Worm (Caenorhabditis elegans) whole organism, late embryonic: ENCODE measurements around the gene ZK616.61.

Experiments
- C08G9.2 ChIP-seq: sonication (generic microtip); optimal IDR thresholded peaks from 2 replicates; lab custom pipeline; 2016; ENCODE audit warnings: mild to moderate bottlenecking, missing genetic modification characterization, moderate library complexity, missing compliant biosample characterization
- C38D4.7 ChIP-seq: fragments of 200-800 bp; sonication (Bioruptor generic); optimal IDR thresholded peaks from 2 replicates; lab custom pipeline; 2018; ENCODE audit warnings: mild to moderate bottlenecking, missing genetic modification characterization, moderate library complexity, missing compliant biosample characterization
- F13H6.1 ChIP-seq: sonication (generic microtip); optimal IDR thresholded peaks from 2 replicates; lab custom pipeline; 2016; ENCODE audit warnings: missing genetic modification characterization, missing compliant biosample characterization
- K02D7.2 ChIP-seq: sonication (generic microtip); optimal IDR thresholded peaks from 2 replicates; lab custom pipeline; 2017; ENCODE audit warnings: mild to moderate bottlenecking, missing genetic modification characterization, missing compliant biosample characterization
- K09A11.1 ChIP-seq: sonication (generic microtip); optimal IDR thresholded peaks from 2 replicates; lab custom pipeline; 2017; ENCODE audit warnings: antibody characterized with exemption, mild to moderate bottlenecking, missing genetic modification characterization, missing compliant biosample characterization; ENCODE audit not compliant: insufficient read depth
- T23F11.4 ChIP-seq: fragments of 200-800 bp; sonication (Bioruptor generic); optimal IDR thresholded peaks from 2 replicates; lab custom pipeline; 2018; ENCODE audit warnings: mild to moderate bottlenecking, missing genetic modification characterization, missing compliant biosample characterization
- Y22D7AL.16 ChIP-seq: sonication (generic microtip); optimal IDR thresholded peaks from 2 replicates; lab custom pipeline; 2016; ENCODE audit warnings: missing genetic modification characterization, missing compliant biosample characterization
- ahr-1 ChIP-seq: sonication (generic microtip); optimal IDR thresholded peaks from 2 replicates; lab custom pipeline; 2016; ENCODE audit warnings: missing genetic modification characterization, missing compliant biosample characterization
- ama-1 ChIP-seq: fragments of 150-350 bp; optimal IDR thresholded peaks from 2 replicates; lab custom pipeline; 2014
- ceh-14 ChIP-seq: sonication (generic microtip); optimal IDR thresholded peaks from 2 replicates; lab custom pipeline; 2016; ENCODE audit warnings: missing genotype, missing genetic modification characterization, missing compliant biosample characterization
- ceh-19 ChIP-seq: fragments of 200-800 bp; sonication (Bioruptor generic); optimal IDR thresholded peaks from 2 replicates; lab custom pipeline; 2018; ENCODE audit warnings: mild to moderate bottlenecking, missing genetic modification characterization, missing compliant biosample characterization
- ceh-2 ChIP-seq: sonication (generic microtip); optimal IDR thresholded peaks from 2 replicates; lab custom pipeline; 2016; ENCODE audit warnings: missing genotype, missing genetic modification characterization, missing compliant biosample characterization
- ceh-22 ChIP-seq: sonication (generic microtip); optimal IDR thresholded peaks from 2 replicates; lab custom pipeline; 2017; ENCODE audit warnings: missing biosample characterization, missing genetic modification characterization
- ceh-24 ChIP-seq: sonication (generic microtip); optimal IDR thresholded peaks from 2 replicates; lab custom pipeline; 2016; ENCODE audit warnings: mild to moderate bottlenecking, missing genetic modification characterization, missing compliant biosample characterization
- ceh-31 ChIP-seq: sonication (generic microtip); optimal IDR thresholded peaks from 2 replicates; lab custom pipeline; 2016; ENCODE audit warnings: missing genetic modification characterization, missing compliant biosample characterization
- ceh-45 ChIP-seq: fragments of 200-800 bp; sonication (Bioruptor generic); IDR thresholded peaks from 2 replicates; pipeline ENCODE4 v1.3.6; 2022; ENCODE audit warnings: missing genetic modification reagents, missing genetic modification characterization, missing compliant biosample characterization
- ceh-6 ChIP-seq: fragments of 200-800 bp; sonication (Bioruptor generic); optimal IDR thresholded peaks from 2 replicates; lab custom pipeline; 2018; ENCODE audit warnings: mild to moderate bottlenecking, missing genetic modification characterization, missing compliant biosample characterization
- ceh-9 ChIP-seq: sonication (generic microtip); optimal IDR thresholded peaks from 2 replicates; lab custom pipeline; 2016; ENCODE audit warnings: mild to moderate bottlenecking, missing genetic modification characterization, inconsistent platforms, missing compliant biosample characterization
- dmd-4 ChIP-seq: sonication (generic microtip); optimal IDR thresholded peaks from 2 replicates; lab custom pipeline; 2016; ENCODE audit warnings: borderline replicate concordance, missing genetic modification characterization, missing compliant biosample characterization
- dve-1 ChIP-seq: sonication (generic microtip); optimal IDR thresholded peaks from 2 replicates; lab custom pipeline; 2017; ENCODE audit warnings: antibody characterized with exemption, mild to moderate bottlenecking, missing genetic modification characterization, missing compliant biosample characterization
- elt-2 ChIP-seq: sonication (generic microtip); optimal IDR thresholded peaks from 2 replicates; lab custom pipeline; 2016; ENCODE audit warnings: missing genetic modification reagents, missing genetic modification characterization, missing compliant biosample characterization
- elt-4 ChIP-seq: sonication (generic microtip); optimal IDR thresholded peaks from 2 replicates; lab custom pipeline; 2016; ENCODE audit warnings: missing genetic modification characterization, missing compliant biosample characterization
- ets-4 ChIP-seq: sonication (generic microtip); optimal IDR thresholded peaks from 2 replicates; lab custom pipeline; 2016; ENCODE audit warnings: missing genetic modification characterization, missing compliant biosample characterization
- eyg-1 ChIP-seq: sonication (generic microtip); optimal IDR thresholded peaks from 2 replicates; lab custom pipeline; 2016; ENCODE audit warnings: missing genotype, missing genetic modification characterization, missing compliant biosample characterization
- fkh-10 ChIP-seq: fragments of 150-350 bp; optimal IDR thresholded peaks from 2 replicates; lab custom pipeline; 2014; ENCODE audit warnings: missing biosample characterization, missing genetic modification reagents, missing genetic modification characterization
- fkh-6 ChIP-seq: sonication (generic microtip); optimal IDR thresholded peaks from 2 replicates; lab custom pipeline; 2016; ENCODE audit warnings: missing genetic modification characterization, missing compliant biosample characterization
- gmeb-2 ChIP-seq: sonication (generic microtip); optimal IDR thresholded peaks from 2 replicates; lab custom pipeline; 2016; ENCODE audit warnings: missing genetic modification characterization, inconsistent platforms, missing compliant biosample characterization
- hlh-13 ChIP-seq: fragments of 200-800 bp; sonication (Bioruptor generic); optimal IDR thresholded peaks from 2 replicates; lab custom pipeline; 2018; ENCODE audit warnings: mild to moderate bottlenecking, missing genetic modification characterization, missing compliant biosample characterization
- hlh-30 ChIP-seq: sonication (generic microtip); optimal IDR thresholded peaks from 2 replicates; lab custom pipeline; 2017; ENCODE audit warnings: antibody characterized with exemption, missing genetic modification characterization, missing compliant biosample characterization; ENCODE audit not compliant: insufficient read depth
- hlh-6 ChIP-seq: sonication (generic microtip); optimal IDR thresholded peaks from 2 replicates; lab custom pipeline; 2016; ENCODE audit warnings: missing genotype, missing genetic modification characterization, missing compliant biosample characterization
- nhr-232 ChIP-seq: sonication (generic microtip); optimal IDR thresholded peaks from 2 replicates; lab custom pipeline; 2016; ENCODE audit warnings: missing genetic modification characterization, missing compliant biosample characterization
- npax-4 ChIP-seq: sonication (generic microtip); optimal IDR thresholded peaks from 2 replicates; lab custom pipeline; 2016; ENCODE audit warnings: missing genetic modification characterization, missing compliant biosample characterization
- odd-2 ChIP-seq: sonication (generic microtip); optimal IDR thresholded peaks from 2 replicates; lab custom pipeline; 2017; ENCODE audit warnings: antibody characterized with exemption, mild to moderate bottlenecking, missing genetic modification characterization, missing compliant biosample characterization
- pag-3 ChIP-seq: sonication (generic microtip); optimal IDR thresholded peaks from 2 replicates; lab custom pipeline; 2016; ENCODE audit warnings: missing compliant biosample characterization, missing genetic modification characterization, borderline replicate concordance
- pat-9 ChIP-seq: fragments of 200-800 bp; sonication (Bioruptor generic); optimal IDR thresholded peaks from 2 replicates; lab custom pipeline; 2018; ENCODE audit warnings: mild to moderate bottlenecking, missing genetic modification characterization, moderate library complexity, missing compliant biosample characterization
- pax-1 ChIP-seq: fragments of 150-350 bp; optimal IDR thresholded peaks from 2 replicates; lab custom pipeline; 2014; ENCODE audit warnings: missing biosample characterization, missing genetic modification characterization
- pha-2 ChIP-seq: sonication (generic microtip); optimal IDR thresholded peaks from 2 replicates; lab custom pipeline; 2017; ENCODE audit warnings: mild to moderate bottlenecking, missing genetic modification characterization, missing compliant biosample characterization
- pqm-1 ChIP-seq: sonication (generic microtip); optimal IDR thresholded peaks from 2 replicates; lab custom pipeline; 2016; ENCODE audit warnings: missing genetic modification characterization, missing compliant biosample characterization
- pros-1 ChIP-seq: fragments of 150-350 bp; optimal IDR thresholded peaks from 2 replicates; lab custom pipeline; 2014; ENCODE audit warnings: missing biosample characterization, missing genetic modification reagents, missing genetic modification characterization
- ref-2 ChIP-seq: sonication (generic microtip); optimal IDR thresholded peaks from 2 replicates; lab custom pipeline; 2016; ENCODE audit warnings: missing genetic modification characterization, missing compliant biosample characterization
- rnt-1 ChIP-seq: sonication (generic microtip); optimal IDR thresholded peaks from 2 replicates; lab custom pipeline; 2016; ENCODE audit warnings: missing genetic modification characterization, missing compliant biosample characterization
- sdc-2 ChIP-seq: sonication (generic microtip); optimal IDR thresholded peaks from 2 replicates; lab custom pipeline; 2016; ENCODE audit warnings: missing genotype, missing genetic modification characterization, missing compliant biosample characterization
- sox-4 ChIP-seq: sonication (generic microtip); optimal IDR thresholded peaks from 2 replicates; lab custom pipeline; 2017; ENCODE audit warnings: mild to moderate bottlenecking, missing genetic modification characterization, inconsistent platforms, missing compliant biosample characterization
- tbx-2 ChIP-seq: sonication (generic microtip); optimal IDR thresholded peaks from 2 replicates; lab custom pipeline; 2016; ENCODE audit warnings: missing genetic modification characterization, missing compliant biosample characterization
- tbx-7 ChIP-seq: sonication (generic microtip); optimal IDR thresholded peaks from 2 replicates; lab custom pipeline; 2016; ENCODE audit warnings: missing genotype, missing genetic modification characterization, missing compliant biosample characterization
- unc-42 ChIP-seq: sonication (generic microtip); optimal IDR thresholded peaks from 2 replicates; lab custom pipeline; 2016; ENCODE audit warnings: missing genotype, missing genetic modification characterization, missing compliant biosample characterization
- unc-55 ChIP-seq: sonication (generic microtip); optimal IDR thresholded peaks from 2 replicates; lab custom pipeline; 2017; ENCODE audit warnings: missing biosample characterization, missing genetic modification reagents, missing genetic modification characterization
- unc-86 ChIP-seq: sonication (generic microtip); optimal IDR thresholded peaks from 2 replicates; lab custom pipeline; 2016; ENCODE audit warnings: missing genetic modification characterization, missing compliant biosample characterization
- zip-5 ChIP-seq: sonication (generic microtip); optimal IDR thresholded peaks from 2 replicates; lab custom pipeline; 2016; ENCODE audit warnings: missing genetic modification characterization, missing compliant biosample characterization
- ztf-16 ChIP-seq: sonication (generic microtip); optimal IDR thresholded peaks from 2 replicates; lab custom pipeline; 2017; ENCODE audit warnings: missing genetic modification characterization, missing compliant biosample characterization

Gene ZK616.61

DNA sequence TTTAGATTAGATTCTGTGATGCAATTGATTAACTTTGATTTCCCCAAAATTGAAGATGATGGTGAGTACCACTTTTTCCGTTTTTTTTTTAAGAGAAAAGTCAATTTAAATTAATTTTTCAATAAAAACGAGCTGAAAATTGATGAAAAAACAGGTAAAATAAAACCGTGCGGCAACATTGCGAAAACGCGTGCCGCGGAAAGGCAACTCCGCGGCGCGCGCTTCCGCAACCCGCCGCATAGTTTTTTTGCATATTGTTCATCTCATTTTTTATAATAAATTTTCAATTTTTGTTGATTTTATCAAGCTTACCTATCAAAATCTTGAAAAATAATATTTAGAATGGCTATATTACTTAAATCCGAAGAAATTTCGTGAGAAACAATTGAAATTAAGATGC is 34.5 kb upstream of the ZK616.61 start (continued):
- no peak for TF ChIP-seq pros-1 (tag; lab: Kevin White, UChicago)
- no peak for TF ChIP-seq pqm-1 (tag; lab: Kevin White, UChicago)
- TF ChIP-seq ceh-22 (tag; lab: Kevin White, UChicago), result no peak
- TF ChIP-seq ceh-19 (GFP tag; lab: Kevin White, UChicago), result no peak
- peak; percentile 44 for TF ChIP-seq unc-86 (tag; lab: Kevin White, UChicago)
- TF ChIP-seq sox-4 (tag; lab: Kevin White, UChicago), result peak; percentile 44
- peak; percentile 52 for TF ChIP-seq zip-5 (tag; lab: Kevin White, UChicago)
- no peak for TF ChIP-seq fkh-10
- peak; percentile 39 for TF ChIP-seq ceh-14 (tag; lab: Kevin White, UChicago)
- TF ChIP-seq hlh-13, result no peak
- peak; percentile 1 for TF ChIP-seq C38D4.7 (GFP tag; lab: Kevin White, UChicago)
- peak; percentile 76 for TF ChIP-seq elt-2
- no peak for TF ChIP-seq ceh-45 (GFP tag; lab: Robert Waterston, UW)
- peak; percentile 52 for TF ChIP-seq pat-9 (tag; lab: Kevin White, UChicago)
- no peak for TF ChIP-seq ahr-1 (tag; lab: Kevin White, UChicago)
- no peak for TF ChIP-seq npax-4 (tag; lab: Kevin White, UChicago)
- TF ChIP-seq Y22D7AL.16, result no peak
- peak; percentile 41 for TF ChIP-seq pha-2 (tag; lab: Kevin White, UChicago)
- TF ChIP-seq dve-1 (tag; lab: Kevin White, UChicago), result no peak
- no peak for TF ChIP-seq pag-3 (tag; lab: Kevin White, UChicago)
- no peak for TF ChIP-seq unc-55
- TF ChIP-seq pax-1 (tag; lab: Kevin White, UChicago), result no peak
- TF ChIP-seq tbx-2 (tag; lab: Kevin White, UChicago), result peak; percentile 50
- TF ChIP-seq hlh-30, result no peak
- peak; percentile 20 for TF ChIP-seq ref-2 (tag; lab: Kevin White, UChicago)
- TF ChIP-seq eyg-1 (tag; lab: Kevin White, UChicago), result no peak
- no peak for TF ChIP-seq ama-1 (lab: Kevin White, UChicago)
- TF ChIP-seq tbx-7, result no peak
- TF ChIP-seq F13H6.1 (tag; lab: Kevin White, UChicago), result no peak
- TF ChIP-seq hlh-6, result no peak
- TF ChIP-seq ztf-16, result peak; percentile 21
- no peak for TF ChIP-seq rnt-1 (tag; lab: Kevin White, UChicago)
- TF ChIP-seq ceh-6, result no peak
- no peak for TF ChIP-seq T23F11.4 (GFP tag; lab: Kevin White, UChicago)
- no peak for TF ChIP-seq sdc-2 (tag; lab: Kevin White, UChicago)
- TF ChIP-seq unc-42 (tag; lab: Kevin White, UChicago), result no peak
- TF ChIP-seq K02D7.2 (tag; lab: Kevin White, UChicago), result peak; percentile 25
- no peak for TF ChIP-seq dmd-4 (tag; lab: Kevin White, UChicago)
- TF ChIP-seq nhr-232 (tag; lab: Kevin White, UChicago), result peak; percentile 18
- no peak for TF ChIP-seq fkh-6

DNA sequence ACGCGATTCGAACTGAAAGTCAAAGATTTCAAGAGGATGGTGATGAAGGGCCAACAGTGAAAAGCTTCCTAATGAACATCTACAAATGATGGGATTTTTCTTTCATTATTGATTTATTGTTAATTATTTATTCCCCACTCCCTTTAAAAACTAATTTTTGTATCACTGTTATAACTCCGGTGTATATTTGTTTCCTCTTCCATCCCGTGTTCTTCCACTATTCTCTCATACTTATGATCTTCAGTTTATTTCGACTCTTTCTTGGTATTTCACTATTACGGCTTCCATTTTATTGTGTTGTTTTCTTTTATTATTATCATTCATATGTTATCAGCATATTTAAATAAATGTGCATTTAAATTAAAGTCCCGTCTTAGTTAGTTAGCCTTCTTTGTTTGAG is 31.1 kb upstream of the ZK616.61 start:
- TF ChIP-seq ets-4 (no peak), elt-2 (no peak), ceh-14 (tag; lab: Kevin White, UChicago) (no peak), gmeb-2 (tag; lab: Kevin White, UChicago) (no peak), tbx-7 (no peak), ceh-24 (tag; lab: Kevin White, UChicago) (no peak), ceh-31 (no peak), ceh-9 (no peak), K09A11.1 (tag; lab: Kevin White, UChicago) (no peak), odd-2 (tag; lab: Kevin White, UChicago) (no peak), unc-55 (no peak), C08G9.2 (no peak), ceh-2 (no peak), elt-4 (tag; lab: Kevin White, UChicago) (no peak), sdc-2 (tag; lab: Kevin White, UChicago) (no peak)
- TF ChIP-seq, all 69 proteins: peak for 0
